Worm (Caenorhabditis elegans) whole organism, L4 larva: ENCODE data around the gene cah-2.

Experiments
- ama-1 ChIP-seq: fragments of 150-350 bp; optimal IDR thresholded peaks from 2 replicates; lab custom pipeline; 2014; ENCODE audit warnings: inconsistent platforms, mixed read lengths
- attf-4 ChIP-seq: sonication (generic microtip); optimal IDR thresholded peaks from 3 replicates; lab custom pipeline; 2017; ENCODE audit warnings: missing biosample characterization, missing genetic modification characterization
- tra-1 ChIP-seq: fragments of 200-800 bp; sonication (Bioruptor generic); IDR thresholded peaks from 2 replicates; pipeline ENCODE4 v1.3.6; 2022; ENCODE audit warnings: missing genetic modification reagents, missing genetic modification characterization, missing compliant biosample characterization
- unc-130 ChIP-seq: sonication (generic microtip); optimal IDR thresholded peaks from 2 replicates; lab custom pipeline; 2016; ENCODE audit warnings: missing genetic modification reagents, missing genetic modification characterization, missing compliant biosample characterization
- unc-62 ChIP-seq, 3 experiments: fragments of 150-350 bp in 1 of 3; sonication (generic microtip); optimal IDR thresholded peaks in 2 of 3; peaks in 1 of 3; 1 replicate in 1 of 3; 2 replicates in 2 of 3; lab custom pipeline; 2014 to 2017; ENCODE audit warnings: missing biosample characterization in 3 of 3, missing genetic modification characterization in 3 of 3, missing genetic modification reagents in 3 of 3, missing genotype in 1 of 3

DNA sequence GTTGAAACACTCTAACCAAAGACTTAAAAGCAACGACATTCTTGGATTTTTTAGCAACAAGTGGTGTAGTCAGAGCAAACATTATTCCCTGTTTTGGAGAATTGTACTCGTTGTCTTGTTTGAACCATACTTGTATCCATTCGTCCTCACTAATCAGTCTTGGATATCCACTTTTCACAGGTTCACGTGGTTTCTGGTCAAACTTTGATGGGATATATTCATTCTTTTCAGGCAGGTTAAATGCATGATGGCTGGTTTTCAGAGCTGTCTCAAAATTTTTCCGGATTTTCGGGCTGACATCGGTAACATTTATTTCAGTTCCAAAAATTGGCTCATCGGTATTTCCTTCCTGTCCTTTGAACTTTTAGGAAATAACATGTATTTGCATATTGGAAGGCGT, 38.5 kb upstream of the cah-2 start:
- TF ChIP-seq unc-62 (GFP tag; optimal IDR thresholded peaks at IDR 0.05 in 1 of 2; lab: Kevin White, UChicago) (peak in 1 of 2 experiments; percentile 95), unc-62 (tag; optimal IDR thresholded peaks at IDR 0.05; lab: Kevin White, UChicago) (no peak), attf-4 (tag; lab: Kevin White, UChicago) (no peak), unc-130 (GFP tag; lab: Kevin White, UChicago) (no peak), ama-1 (lab: Kevin White, UChicago) (no peak), tra-1 (no peak)
